Fruit fly (Drosophila melanogaster) whole organism: Measurements from ENCODE around the gene CG12011.

Experiments
- CG8478 ChIP-seq: fragments of >200 bp; optimal IDR thresholded peaks from 2 replicates; lab custom pipeline; 2018; ENCODE audit warnings: inconsistent platforms
- Dll ChIP-seq: fragments of >200 bp; optimal IDR thresholded peaks from 2 replicates; lab custom pipeline; 2017
- pan ChIP-seq: fragments of >200 bp; optimal IDR thresholded peaks from 2 replicates; lab custom pipeline; 2017
- psq ChIP-seq: fragments of >200 bp; optimal IDR thresholded peaks from 2 replicates; lab custom pipeline; 2017

DNA sequence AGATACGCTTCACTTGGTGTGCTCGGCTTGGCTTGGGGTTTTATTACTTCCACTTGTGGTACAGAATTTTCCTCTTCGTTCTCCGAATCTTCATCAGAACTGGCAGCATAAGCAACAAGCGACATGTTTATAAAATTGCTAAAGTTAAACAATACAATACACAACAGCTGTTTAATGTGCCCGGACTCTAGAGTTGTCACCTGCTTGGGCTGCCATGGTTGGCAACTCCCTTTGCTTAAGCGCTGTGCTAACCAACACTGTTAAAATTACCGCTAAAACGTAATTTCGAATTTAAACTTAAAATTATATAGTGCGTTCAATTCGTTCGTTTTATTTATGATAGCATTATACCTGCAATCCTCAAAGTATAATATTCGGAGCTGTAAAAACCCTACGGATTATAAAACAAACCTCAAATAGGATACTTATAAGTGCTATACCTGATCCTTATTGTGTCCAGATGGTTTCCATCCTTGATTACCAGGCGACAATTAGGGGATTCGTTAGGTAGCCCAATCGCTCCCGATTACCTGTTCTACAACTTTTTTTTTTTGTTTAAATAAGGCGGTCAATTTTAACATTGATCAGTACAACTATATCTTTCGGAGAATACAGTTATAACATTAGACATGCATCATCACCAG lies 47.0 kb upstream of the CG12011 start, which contains the start of the genes CG17249 and Bro:
- TF ChIP-seq CG8478: no peak
- TF ChIP-seq pan (lab: Kevin White, UChicago): no peak
- TF ChIP-seq psq (lab: Kevin White, UChicago): no peak
- TF ChIP-seq Dll (lab: Kevin White, UChicago): no peak
